Worm (Caenorhabditis elegans): ENCODE data around the gene usp-33.

The usp-33 gene

DNA sequence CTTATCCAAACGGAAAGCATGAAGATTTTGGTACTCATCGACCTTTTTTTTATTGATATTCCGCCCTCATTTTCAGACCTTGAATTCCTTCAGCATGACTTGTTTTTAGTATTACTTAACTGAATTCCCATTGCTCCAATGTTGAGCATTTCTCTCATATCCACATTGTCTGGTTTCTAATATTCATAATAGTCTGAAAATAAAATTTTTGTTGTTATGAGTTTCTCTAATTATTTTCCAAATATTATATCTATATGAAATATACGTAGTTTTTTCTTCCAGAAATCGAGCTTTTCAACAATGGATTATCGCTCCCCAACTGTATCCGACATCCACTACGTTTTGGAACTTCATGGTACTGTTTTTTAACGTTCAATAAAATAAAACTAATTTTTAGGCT is 51.5 kb downstream of the usp-33 start, which contains the start of gene H08J19.1:
TSS of gene H08J19.1 (plus strand) at position 301 of the 400 bp plus-strand sequence.
- TF ChIP-seq unc-62 (GFP tag; optimal IDR thresholded peaks at IDR 0.05): no peak

Data from whole organism, dauer.